Fruit fly (Drosophila melanogaster) whole organism, adult: ENCODE data around the gene CG31804.

Experiments
- CG11617 ChIP-seq: fragments of 200-800 bp; sonication (Bioruptor generic); optimal IDR thresholded peaks from 2 replicates; lab custom pipeline; 2017; ENCODE audit warnings: mild to moderate bottlenecking, missing biosample characterization, missing genetic modification reagents, missing genetic modification characterization
- CG12768 ChIP-seq: fragments of 200-800 bp; sonication (Bioruptor generic); optimal IDR thresholded peaks from 2 replicates; lab custom pipeline; 2017; ENCODE audit warnings: missing biosample characterization, missing genetic modification characterization, mild to moderate bottlenecking, moderate library complexity, missing genetic modification reagents
- CG14711 ChIP-seq: fragments of 200-800 bp; sonication (Bioruptor generic); optimal IDR thresholded peaks from 2 replicates; lab custom pipeline; 2018; ENCODE audit warnings: missing biosample characterization, mild to moderate bottlenecking, missing genetic modification characterization, moderate library complexity
- CG1620 ChIP-seq: fragments of 200-800 bp; sonication (Bioruptor generic); optimal IDR thresholded peaks from 2 replicates; lab custom pipeline; 2016; ENCODE audit warnings: missing biosample characterization, missing genetic modification characterization
- CG33017 ChIP-seq: fragments of 200-800 bp; sonication (Bioruptor generic); optimal IDR thresholded peaks from 2 replicates; lab custom pipeline; 2018; ENCODE audit warnings: missing biosample characterization, mild to moderate bottlenecking, missing genetic modification characterization, moderate library complexity
- CG5204 ChIP-seq: fragments of 200-800 bp; sonication (Bioruptor generic); optimal IDR thresholded peaks from 2 replicates; lab custom pipeline; 2016; ENCODE audit warnings: missing biosample characterization, missing genetic modification characterization
- CG7045 ChIP-seq: fragments of 200-800 bp; sonication (Bioruptor generic); optimal IDR thresholded peaks from 2 replicates; lab custom pipeline; 2017; ENCODE audit warnings: missing biosample characterization, mild to moderate bottlenecking, missing genetic modification characterization
- CG7101 ChIP-seq: fragments of 200-800 bp; sonication (Bioruptor generic); optimal IDR thresholded peaks from 2 replicates; lab custom pipeline; 2018; ENCODE audit warnings: missing biosample characterization, mild to moderate bottlenecking, missing genetic modification characterization, moderate library complexity
- Clk ChIP-seq: fragments of 200-800 bp; sonication (Bioruptor generic); optimal IDR thresholded peaks from 2 replicates; lab custom pipeline; 2017; ENCODE audit warnings: missing biosample characterization, missing genetic modification characterization
- Crg-1 ChIP-seq: fragments of 200-800 bp; sonication (Bioruptor generic); optimal IDR thresholded peaks from 2 replicates; lab custom pipeline; 2016; ENCODE audit warnings: missing biosample characterization, missing genetic modification characterization
- Hr96 ChIP-seq: fragments of 200-800 bp; sonication (Bioruptor generic); optimal IDR thresholded peaks from 2 replicates; lab custom pipeline; 2016; ENCODE audit warnings: missing biosample characterization, missing genetic modification characterization
- Mnt ChIP-seq: fragments of 200-800 bp; sonication (Bioruptor generic); optimal IDR thresholded peaks from 2 replicates; lab custom pipeline; 2016; ENCODE audit warnings: missing biosample characterization, mild to moderate bottlenecking, missing genetic modification characterization
- bab1 ChIP-seq: fragments of 200-800 bp; sonication (Bioruptor generic); optimal IDR thresholded peaks from 3 replicates; lab custom pipeline; 2019; ENCODE audit warnings: missing biosample characterization, mild to moderate bottlenecking, missing genetic modification characterization, moderate library complexity
- cic ChIP-seq: fragments of 200-800 bp; sonication (Bioruptor generic); optimal IDR thresholded peaks from 2 replicates; lab custom pipeline; 2017; ENCODE audit warnings: missing biosample characterization, mild to moderate bottlenecking, missing genetic modification characterization, moderate library complexity
- cnc ChIP-seq, 2 experiments: fragments of >200 bp; optimal IDR thresholded peaks; 2 replicates each; lab custom pipeline; 2017
- kay ChIP-seq: fragments of 200-800 bp; sonication (Bioruptor generic); peaks from one replicate; lab custom pipeline; 2016; ENCODE audit warnings: missing biosample characterization, missing genetic modification characterization, borderline replicate concordance
- ovo ChIP-seq: fragments of 200-800 bp; sonication (Bioruptor generic); optimal IDR thresholded peaks from 2 replicates; lab custom pipeline; 2016; ENCODE audit warnings: missing biosample characterization, missing genetic modification characterization
- pad ChIP-seq: fragments of 200-800 bp; sonication (Bioruptor generic); optimal IDR thresholded peaks from 3 replicates; lab custom pipeline; 2017; ENCODE audit warnings: missing biosample characterization, missing genetic modification characterization, mild to moderate bottlenecking, moderate library complexity, missing genetic modification reagents
- tj ChIP-seq: fragments of 200-800 bp; sonication (Bioruptor generic); optimal IDR thresholded peaks from 3 replicates; lab custom pipeline; 2017; ENCODE audit warnings: missing biosample characterization, mild to moderate bottlenecking, missing genetic modification characterization, moderate library complexity
- toe ChIP-seq: fragments of 200-800 bp; sonication (Bioruptor generic); optimal IDR thresholded peaks from 2 replicates; lab custom pipeline; 2016; ENCODE audit warnings: missing biosample characterization, missing genetic modification characterization

Gene CG31804

DNA sequence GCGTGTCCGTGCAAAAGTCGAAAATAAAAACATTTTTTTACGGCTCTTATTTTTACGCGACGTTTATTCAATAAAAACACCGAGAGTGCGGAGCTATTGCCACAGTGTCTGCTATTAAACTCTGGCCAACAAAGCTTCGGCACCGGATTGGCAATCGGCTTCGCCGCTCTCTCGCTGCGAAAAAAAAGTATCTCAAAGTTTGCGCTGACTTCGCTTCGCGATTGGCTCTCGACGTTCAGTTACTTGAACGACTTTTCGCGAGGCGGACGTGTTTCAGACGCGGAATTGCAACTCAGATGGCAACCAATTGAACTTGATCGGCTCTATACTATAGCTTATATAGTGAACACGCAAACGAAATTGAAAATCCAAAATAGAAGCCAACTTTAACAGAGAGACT, 25.8 kb downstream of the CG31804 start:
- TF ChIP-seq Mnt (GFP tag; lab: Kevin White, UChicago) (peak; percentile 53), tj (GFP tag; lab: Kevin White, UChicago) (peak; percentile 24), CG12768 (GFP tag; lab: Kevin White, UChicago) (peak; percentile 69), bab1 (GFP tag; lab: Kevin White, UChicago) (peak; percentile 53), cic (GFP tag; lab: Kevin White, UChicago) (peak; percentile 76), CG7101 (peak; percentile 27), CG7045 (GFP tag; lab: Kevin White, UChicago) (peak; percentile 36), Hr96 (GFP tag; lab: Kevin White, UChicago) (no peak), CG14711 (no peak), CG33017 (peak; percentile 44), Clk (GFP tag; lab: Kevin White, UChicago) (no peak), cnc (optimal IDR thresholded peaks at IDR 0.05; lab: Kevin White, UChicago) (no peak)

DNA sequence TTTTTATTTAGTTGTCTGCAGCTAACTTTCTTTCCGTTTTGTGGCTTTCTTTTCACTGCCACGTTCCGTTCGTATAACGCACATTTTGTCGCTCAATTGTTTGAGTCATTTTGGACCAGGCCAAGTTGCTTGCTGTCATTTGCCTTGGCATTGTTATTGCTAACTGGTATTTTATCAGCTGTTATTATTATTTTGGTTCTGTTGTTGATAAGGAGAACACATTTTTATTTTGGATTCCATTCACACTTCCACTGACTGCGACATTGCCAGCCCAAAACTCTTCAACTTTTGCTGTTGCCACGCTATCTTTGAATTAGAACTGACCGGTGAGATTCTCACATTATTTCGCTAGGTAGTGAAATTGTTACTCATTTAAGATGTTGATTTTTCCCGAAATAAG, 27.5 kb downstream of the CG31804 start:
- TF ChIP-seq tj (GFP tag; lab: Kevin White, UChicago) (no peak), bab1 (GFP tag; lab: Kevin White, UChicago) (no peak), Mnt (GFP tag; lab: Kevin White, UChicago) (no peak), toe (no peak), CG14711 (no peak), CG33017 (no peak), CG7045 (GFP tag; lab: Kevin White, UChicago) (no peak), CG12768 (GFP tag; lab: Kevin White, UChicago) (no peak)

DNA sequence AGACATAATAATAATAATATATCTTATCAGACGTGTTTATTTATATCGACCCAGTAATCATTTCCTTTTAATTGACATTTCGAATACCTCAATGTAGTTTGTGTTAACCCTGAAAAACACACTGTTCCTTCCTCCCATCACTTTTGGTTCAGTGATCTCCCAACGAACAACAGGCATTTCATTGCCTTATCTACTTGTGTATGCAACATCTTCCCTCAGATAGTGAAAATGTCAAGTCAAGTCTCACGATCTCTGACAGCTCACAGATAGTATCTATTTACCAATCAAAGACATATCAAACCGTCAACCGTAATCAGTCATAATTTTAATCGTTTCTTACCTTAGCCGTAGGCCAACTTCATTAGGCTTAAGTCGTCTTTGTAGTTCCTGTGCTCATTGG, 31.6 kb downstream of the CG31804 start:
- TF ChIP-seq pad (GFP tag; lab: Kevin White, UChicago) = no peak
- no peak for TF ChIP-seq ovo
- no peak for TF ChIP-seq cnc (optimal IDR thresholded peaks at IDR 0.05; lab: Kevin White, UChicago)

DNA sequence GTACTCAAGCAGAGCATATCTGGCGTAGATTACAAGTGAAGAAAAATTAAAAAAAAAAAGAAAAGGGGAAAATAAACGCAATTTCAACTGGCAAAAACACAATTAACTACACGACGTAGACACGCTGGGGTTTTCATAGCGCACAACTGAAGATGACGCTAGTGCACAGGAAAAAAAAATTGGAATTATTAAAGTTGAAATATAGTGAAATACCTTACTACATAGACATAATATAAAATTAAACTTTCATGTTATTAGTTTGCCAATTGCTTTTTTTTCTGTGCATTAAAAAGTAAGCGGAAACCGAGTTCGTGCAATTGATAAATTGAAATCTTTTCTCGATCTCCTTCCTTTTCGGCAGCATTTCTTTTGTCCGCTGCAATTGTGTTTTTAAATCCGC, 34.1 kb downstream of the CG31804 start:
- peak; percentile 37 for TF ChIP-seq kay (GFP tag; lab: Kevin White, UChicago)
- no peak for TF ChIP-seq CG5204 (GFP tag; lab: Kevin White, UChicago)

DNA sequence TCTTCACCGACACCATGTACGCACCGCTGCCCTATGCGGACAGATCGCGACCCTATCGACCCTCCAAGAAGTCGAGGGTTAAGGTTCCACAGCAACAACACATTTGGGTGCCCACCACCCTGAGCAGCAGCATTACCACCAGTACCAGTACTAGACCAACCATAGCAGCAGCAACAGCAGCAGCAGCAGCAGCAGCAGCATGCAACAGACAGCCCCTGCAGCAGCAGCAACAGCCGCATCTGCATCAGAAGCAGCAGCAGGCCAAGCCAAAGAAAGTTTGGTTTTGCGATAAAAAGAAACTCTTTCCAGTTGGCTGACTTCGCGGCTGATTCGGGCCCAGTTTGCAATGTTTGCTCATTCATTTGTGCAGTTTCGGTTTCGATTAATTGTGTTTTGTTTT, 39.2 kb downstream of the CG31804 start:
- TF ChIP-seq Hr96 (GFP tag; lab: Kevin White, UChicago) = no peak
- no peak for TF ChIP-seq Mnt (GFP tag; lab: Kevin White, UChicago)
- TF ChIP-seq CG12768 (GFP tag; lab: Kevin White, UChicago) = no peak
- no peak for TF ChIP-seq bab1 (GFP tag; lab: Kevin White, UChicago)
- no peak for TF ChIP-seq CG11617
- no peak for TF ChIP-seq toe
- no peak for TF ChIP-seq cnc (optimal IDR thresholded peaks at IDR 0.05; lab: Kevin White, UChicago)
- TF ChIP-seq cic (GFP tag; lab: Kevin White, UChicago) = no peak
- no peak for TF ChIP-seq Crg-1 (GFP tag; lab: Kevin White, UChicago)
- TF ChIP-seq CG14711 = no peak
- TF ChIP-seq CG5204 (GFP tag; lab: Kevin White, UChicago) = no peak
- TF ChIP-seq Clk (GFP tag; lab: Kevin White, UChicago) = no peak
- TF ChIP-seq tj (GFP tag; lab: Kevin White, UChicago) = no peak
- TF ChIP-seq CG7045 (GFP tag; lab: Kevin White, UChicago) = no peak
- TF ChIP-seq CG33017 = no peak

DNA sequence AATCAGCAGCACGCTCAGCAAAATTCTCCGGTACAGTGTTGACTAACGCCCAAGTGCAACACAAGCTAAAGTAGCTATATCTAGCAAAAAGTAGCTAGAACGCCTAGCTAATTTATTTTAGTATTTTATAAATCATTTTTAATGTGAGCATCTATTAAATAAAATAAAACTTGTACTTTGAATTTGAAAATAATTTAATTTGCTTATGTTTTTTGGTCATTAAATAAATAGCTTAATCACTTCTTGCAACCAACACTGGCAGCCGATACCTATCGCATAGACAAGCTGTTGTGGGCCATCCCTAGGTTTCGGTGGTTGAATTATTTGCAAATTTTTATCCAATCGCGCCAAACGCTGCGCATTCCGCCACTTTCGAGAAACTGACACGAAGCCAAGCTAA, 47.1 kb downstream of the CG31804 start, which contains the start of the genes Polr2J and CG15141:
Polr2J (minus strand) TSS at position 49 of the 400 bp plus-strand sequence.
CG15141 (plus strand) TSS at position 284 of the 400 bp plus-strand sequence.
- TF ChIP-seq CG1620 (GFP tag; lab: Kevin White, UChicago) (peak; percentile 77), Crg-1 (GFP tag; lab: Kevin White, UChicago) (peak; percentile 61), cic (GFP tag; lab: Kevin White, UChicago) (peak; percentile 33), CG33017 (peak; percentile 73), CG5204 (GFP tag; lab: Kevin White, UChicago) (no peak), CG11617 (peak; percentile 78), CG7101 (peak; percentile 85), CG14711 (peak; percentile 77), toe (peak; percentile 78), ovo (peak; percentile 74), kay (GFP tag; lab: Kevin White, UChicago) (no peak), tj (GFP tag; lab: Kevin White, UChicago) (peak; percentile 92), Mnt (GFP tag; lab: Kevin White, UChicago) (peak; percentile 78), CG12768 (GFP tag; lab: Kevin White, UChicago) (peak; percentile 73), Hr96 (GFP tag; lab: Kevin White, UChicago) (peak; percentile 73), cnc (optimal IDR thresholded peaks at IDR 0.05; lab: Kevin White, UChicago) (no peak), pad (GFP tag; lab: Kevin White, UChicago) (peak; percentile 65), CG7045 (GFP tag; lab: Kevin White, UChicago) (peak; percentile 79), bab1 (GFP tag; lab: Kevin White, UChicago) (peak; percentile 67), Clk (GFP tag; lab: Kevin White, UChicago) (peak; percentile 74)

DNA sequence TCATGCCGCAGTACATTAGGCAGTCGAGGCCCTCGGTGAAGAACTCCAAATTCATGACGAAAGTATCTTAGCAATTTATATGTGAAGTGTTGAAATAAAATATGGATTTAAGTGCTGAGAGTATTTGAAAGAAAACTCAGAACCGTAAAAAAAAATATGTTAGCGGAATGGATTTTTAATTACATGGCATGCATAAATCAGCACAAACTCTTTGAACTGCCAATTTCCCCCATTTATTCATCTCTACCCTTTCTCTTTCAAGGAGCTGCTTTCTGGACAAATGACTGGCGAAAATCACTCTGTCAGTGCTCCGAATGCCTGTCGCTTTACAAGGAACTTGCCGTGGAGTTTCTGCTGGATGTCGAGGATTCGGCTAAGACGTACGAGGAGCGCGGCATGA, 49.2 kb downstream of the CG31804 start, which contains the start of gene Rsph9:
Rsph9 (minus strand) TSS at position 101 of the 400 bp plus-strand sequence.
- TF ChIP-seq cnc (optimal IDR thresholded peaks at IDR 0.05; lab: Kevin White, UChicago) = no peak
- TF ChIP-seq Crg-1 (GFP tag; lab: Kevin White, UChicago) = no peak
- TF ChIP-seq toe = no peak
- TF ChIP-seq CG7045 (GFP tag; lab: Kevin White, UChicago) = no peak
- no peak for TF ChIP-seq Mnt (GFP tag; lab: Kevin White, UChicago)
- no peak for TF ChIP-seq CG5204 (GFP tag; lab: Kevin White, UChicago)
- no peak for TF ChIP-seq Hr96 (GFP tag; lab: Kevin White, UChicago)
- TF ChIP-seq Clk (GFP tag; lab: Kevin White, UChicago) = no peak
- TF ChIP-seq CG1620 (GFP tag; lab: Kevin White, UChicago) = no peak
- TF ChIP-seq CG11617 = no peak
- no peak for TF ChIP-seq tj (GFP tag; lab: Kevin White, UChicago)
- no peak for TF ChIP-seq kay (GFP tag; lab: Kevin White, UChicago)
